Fruit fly (Drosophila melanogaster): Measurements from ENCODE around the gene mub.
A peak's percentile ranks its signal among the peaks of the same experiment; 100 is the strongest.

The mub gene

DNA sequence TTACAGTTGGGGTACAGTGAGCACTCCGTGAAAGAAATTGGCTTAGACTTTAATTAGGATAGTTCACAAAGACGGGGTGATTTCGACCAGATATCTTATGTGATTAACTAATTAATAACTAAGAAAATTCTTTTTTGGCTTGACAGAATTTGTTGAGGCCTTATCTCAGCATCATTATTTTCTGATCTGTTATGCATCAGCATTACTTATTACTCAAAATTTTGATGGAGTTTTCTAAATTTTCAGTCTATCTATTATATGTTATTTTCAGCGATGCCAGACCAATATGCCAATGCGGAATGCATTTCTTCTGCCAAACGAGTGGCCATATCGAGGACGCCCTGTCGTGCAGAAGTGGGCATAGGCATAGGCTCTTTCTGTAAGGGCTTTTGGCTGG lies 39.0 kb downstream of the mub start (continued):
- no peak for TF ChIP-seq crp (GFP tag; optimal IDR thresholded peaks at IDR 0.05)

- TF ChIP-seq CG4730 (GFP tag; IDR thresholded peaks at IDR 0.05) = no peak
- no peak for TF ChIP-seq ci (GFP tag; IDR thresholded peaks at IDR 0.05)
- TF ChIP-seq onecut (GFP tag; IDR thresholded peaks at IDR 0.05) = peak; percentile 84
- TF ChIP-seq Rx (GFP tag; IDR thresholded peaks at IDR 0.05) = no peak
Measured at dm6 chr3L:21884058-21884457, 39.5 kb downstream of the mub start.

DNA sequence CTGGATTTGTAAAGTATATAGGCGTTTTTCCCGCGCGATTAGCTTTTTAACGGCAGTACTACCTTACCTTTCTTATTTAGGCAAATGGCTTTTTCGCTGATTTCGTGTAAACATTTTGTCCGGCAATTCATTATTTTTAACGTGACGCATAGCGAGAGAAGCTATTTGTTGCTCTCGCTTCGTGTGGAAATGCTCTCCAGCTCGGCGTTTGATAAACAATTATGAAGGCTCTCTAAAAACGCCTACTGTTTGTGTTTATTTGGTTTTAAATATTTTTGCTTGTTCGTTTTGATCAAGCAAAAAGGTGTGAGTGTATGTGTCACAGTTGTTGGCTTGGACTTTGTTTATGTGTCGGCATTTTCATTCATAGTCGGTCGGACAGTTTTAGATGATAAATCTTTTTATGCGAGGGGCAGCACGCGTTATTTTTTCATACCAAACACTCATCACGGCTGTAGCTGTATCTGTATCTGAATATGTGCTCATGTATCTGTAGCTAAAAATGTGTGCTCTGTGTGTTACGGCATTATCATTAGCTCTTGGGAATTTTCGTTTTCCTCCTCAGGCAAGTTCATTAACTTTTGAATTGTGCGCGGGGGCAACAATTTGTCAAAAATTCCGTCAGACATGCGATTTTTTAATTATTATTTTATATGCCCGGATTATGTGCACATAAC lies 42.4 kb downstream of the mub start:
- no peak for TF ChIP-seq Aef1 (GFP tag; IDR thresholded peaks at IDR 0.05)
- TF ChIP-seq kay (GFP tag; optimal IDR thresholded peaks at IDR 0.05) = peak; percentile 1
- peak; percentile 18 for TF ChIP-seq CG12769 (tag; optimal IDR thresholded peaks at IDR 0.05)
- peak; percentile 39 for TF ChIP-seq Med (GFP tag)
- TF ChIP-seq CG15269 (tag; optimal IDR thresholded peaks at IDR 0.05) = peak; percentile 6
- TF ChIP-seq abd-A (tag; optimal IDR thresholded peaks at IDR 0.05) = peak; percentile 51
- peak; percentile 18 for TF ChIP-seq disco-r (GFP tag; optimal IDR thresholded peaks at IDR 0.05)
- peak; percentile 9 for TF ChIP-seq CG10543 (GFP tag; optimal IDR thresholded peaks at IDR 0.05)
- TF ChIP-seq CG12391 (tag; optimal IDR thresholded peaks at IDR 0.05) = no peak
- TF ChIP-seq CG7839 (tag; optimal IDR thresholded peaks at IDR 0.05) = no peak
- TF ChIP-seq cg (GFP tag; optimal IDR thresholded peaks at IDR 0.05) = peak; percentile 56
- TF ChIP-seq sd (tag; optimal IDR thresholded peaks at IDR 0.05) = peak; percentile 97
- 0 out of 4 replicates have a peak, but pooled peaks have one; percentile 56 for TF ChIP-seq chinmo (GFP tag; IDR thresholded peaks at IDR 0.05; ENCODE audit: partially characterized antibody)
- TF ChIP-seq nau (GFP tag; optimal IDR thresholded peaks at IDR 0.05) = peak; percentile 15
- peak; percentile 14 for TF ChIP-seq exex (tag; optimal IDR thresholded peaks at IDR 0.05)
- peak; percentile 23 for TF ChIP-seq CG13894 (tag; optimal IDR thresholded peaks at IDR 0.05)
- TF ChIP-seq sug (tag; optimal IDR thresholded peaks at IDR 0.05) = peak; percentile 11
- peak; percentile 15 for TF ChIP-seq CG10147 (GFP tag; optimal IDR thresholded peaks at IDR 0.05)
- 0 out of 3 replicates have a peak, but pooled peaks have one; percentile 12 for TF ChIP-seq sr (GFP tag; IDR thresholded peaks at IDR 0.05)
- TF ChIP-seq CG31441 (GFP tag; IDR thresholded peaks at IDR 0.05) = no peak
- TF ChIP-seq gro (GFP tag; optimal IDR thresholded peaks at IDR 0.05) = peak; percentile 12
- no peak for TF ChIP-seq CG14014 (GFP tag; IDR thresholded peaks at IDR 0.05)
- no peak for TF ChIP-seq sob (GFP tag; IDR thresholded peaks at IDR 0.05)
- TF ChIP-seq CG34376 (GFP tag; optimal IDR thresholded peaks at IDR 0.05) = peak; percentile 13
- no peak for TF ChIP-seq CG4360 (GFP tag; IDR thresholded peaks at IDR 0.05)
- peak; percentile 50 for TF ChIP-seq cwo (GFP tag; optimal IDR thresholded peaks at IDR 0.05)
- TF ChIP-seq mirr (GFP tag; optimal IDR thresholded peaks at IDR 0.05) = peak; percentile 71
- peak; percentile 37 to 80 for TF ChIP-seq Trl (optimal IDR thresholded peaks at IDR 0.05)
- no peak for TF ChIP-seq Trl (GFP tag; optimal IDR thresholded peaks at IDR 0.05)
- TF ChIP-seq caup (GFP tag; optimal IDR thresholded peaks at IDR 0.05; ENCODE audit: severe bottlenecking) = no peak
- no peak for TF ChIP-seq amos (GFP tag; IDR thresholded peaks at IDR 0.05; ENCODE audit: partially characterized antibody)
- TF ChIP-seq Pdp1 (GFP tag; optimal IDR thresholded peaks at IDR 0.05) = peak in 1 of 2 experiments; percentile 94
- no peak for TF ChIP-seq salm (tag; optimal IDR thresholded peaks at IDR 0.05)
- no peak for TF ChIP-seq yki (optimal IDR thresholded peaks at IDR 0.05)
- no peak for TF ChIP-seq seq (GFP tag; IDR thresholded peaks at IDR 0.05)

All from whole organism, embryonic.